Fruit fly (Drosophila melanogaster) whole organism, pupa: Measurements from ENCODE around the gene Tspo.

Experiments used
- CG10348 ChIP-seq: fragments of 200-800 bp; sonication (Bioruptor generic); IDR thresholded peaks from 2 replicates; pipeline ENCODE4 v1.3.6; 2022; ENCODE audit warnings: missing biosample characterization, missing genetic modification characterization
- CG12605 ChIP-seq: fragments of 200-800 bp; sonication (Bioruptor generic); IDR thresholded peaks from 2 replicates; pipeline ENCODE4 v1.3.6; 2022; ENCODE audit warnings: missing biosample characterization, missing genetic modification characterization
- CG13204 ChIP-seq: fragments of 200-800 bp; sonication (Bioruptor generic); optimal IDR thresholded peaks from 2 replicates; lab custom pipeline; 2018; ENCODE audit warnings: missing biosample characterization, mild to moderate bottlenecking, missing genetic modification characterization, moderate library complexity
- CG14655 ChIP-seq: fragments of 200-800 bp; sonication (Bioruptor generic); optimal IDR thresholded peaks from 3 replicates; lab custom pipeline; 2017; ENCODE audit warnings: mild to moderate bottlenecking, missing biosample characterization, missing genetic modification reagents, missing genetic modification characterization
- CG15710 ChIP-seq: fragments of 200-800 bp; sonication (Bioruptor generic); optimal IDR thresholded peaks from 2 replicates; lab custom pipeline; 2018; ENCODE audit warnings: missing biosample characterization, mild to moderate bottlenecking, missing genetic modification characterization, moderate library complexity
- CG17806 ChIP-seq: fragments of 200-800 bp; sonication (Bioruptor generic); optimal IDR thresholded peaks from 2 replicates; lab custom pipeline; 2018; ENCODE audit warnings: missing biosample characterization, mild to moderate bottlenecking, missing genetic modification characterization, moderate library complexity
- CG32121 ChIP-seq: fragments of 200-800 bp; sonication (Bioruptor generic); IDR thresholded peaks from 2 replicates; pipeline ENCODE4 v1.3.6; 2022; ENCODE audit warnings: missing biosample characterization, missing genetic modification characterization
- CG34367 ChIP-seq: fragments of 200-800 bp; sonication (Bioruptor generic); optimal IDR thresholded peaks from 2 replicates; lab custom pipeline; 2018; ENCODE audit warnings: missing biosample characterization, mild to moderate bottlenecking, missing genetic modification characterization
- CG4496 ChIP-seq: fragments of 200-800 bp; sonication (Bioruptor generic); IDR thresholded peaks from 3 replicates; pipeline ENCODE4 v1.3.6; 2022; ENCODE audit warnings: missing biosample characterization, missing genetic modification characterization
- CG8159 ChIP-seq: fragments of 200-800 bp; sonication (Bioruptor generic); optimal IDR thresholded peaks from 3 replicates; lab custom pipeline; 2018; ENCODE audit warnings: missing biosample characterization, mild to moderate bottlenecking, missing genetic modification characterization, moderate library complexity
- CG8301 ChIP-seq: fragments of 200-800 bp; sonication (Bioruptor generic); optimal IDR thresholded peaks from 2 replicates; lab custom pipeline; 2018; ENCODE audit warnings: missing biosample characterization, mild to moderate bottlenecking, missing genetic modification characterization
- CG9948 ChIP-seq: fragments of 200-800 bp; sonication (Bioruptor generic); optimal IDR thresholded peaks from 2 replicates; lab custom pipeline; 2018; ENCODE audit warnings: missing biosample characterization, mild to moderate bottlenecking, missing genetic modification characterization, moderate library complexity
- D1 ChIP-seq: fragments of 200-800 bp; sonication (Bioruptor generic); optimal IDR thresholded peaks from 2 replicates; lab custom pipeline; 2018; ENCODE audit warnings: missing biosample characterization, mild to moderate bottlenecking, missing genetic modification characterization, moderate library complexity
- EcR ChIP-seq: fragments of 200-800 bp; sonication (Bioruptor generic); optimal IDR thresholded peaks from 3 replicates; lab custom pipeline; 2019; ENCODE audit warnings: missing biosample characterization, missing genetic modification characterization, mild to moderate bottlenecking, moderate library complexity, missing genetic modification reagents
- Ets98B ChIP-seq: fragments of 200-800 bp; sonication (Bioruptor generic); IDR thresholded peaks from 2 replicates; pipeline ENCODE4 v1.3.6; 2022; ENCODE audit warnings: missing biosample characterization, missing genetic modification characterization
- Pif1A ChIP-seq: fragments of 200-800 bp; sonication (Bioruptor generic); optimal IDR thresholded peaks from 3 replicates; lab custom pipeline; 2016; ENCODE audit warnings: missing biosample characterization, missing genetic modification characterization
- Pif1B ChIP-seq: fragments of 200-800 bp; sonication (Bioruptor generic); optimal IDR thresholded peaks from 3 replicates; lab custom pipeline; 2016; ENCODE audit warnings: missing biosample characterization, missing genetic modification characterization
- Snoo ChIP-seq: fragments of 200-800 bp; sonication (Bioruptor generic); optimal IDR thresholded peaks from 3 replicates; lab custom pipeline; 2017; ENCODE audit warnings: missing biosample characterization, mild to moderate bottlenecking, missing genetic modification characterization, inconsistent platforms
- fd96Ca ChIP-seq: fragments of 200-800 bp; sonication (Bioruptor generic); IDR thresholded peaks from 3 replicates; pipeline ENCODE4 v1.3.6; 2022; ENCODE audit warnings: missing biosample characterization, missing genetic modification characterization
- gl ChIP-seq: fragments of 200-800 bp; sonication (Bioruptor generic); optimal IDR thresholded peaks from 2 replicates; lab custom pipeline; 2018; ENCODE audit warnings: missing biosample characterization, mild to moderate bottlenecking, missing genetic modification characterization
- rn ChIP-seq: fragments of 200-800 bp; sonication (Bioruptor generic); IDR thresholded peaks from 2 replicates; pipeline ENCODE4 v1.3.6; 2022; ENCODE audit warnings: missing biosample characterization, missing genetic modification characterization

The Tspo gene

dm6 chr2L:516032-516993, 43.1 kb upstream of the Tspo start:
- TF ChIP-seq EcR (GFP tag; lab: Kevin White, UChicago) = no peak
- peak; percentile 83 for TF ChIP-seq CG4496
- TF ChIP-seq Pif1B (GFP tag; lab: Kevin White, UChicago) = peak; percentile 24
- TF ChIP-seq CG13204 = no peak
- TF ChIP-seq Snoo (tag; lab: Kevin White, UChicago) = peak; percentile 72
- peak; percentile 87 for TF ChIP-seq CG8159
- peak; percentile 49 for TF ChIP-seq Pif1A (GFP tag; lab: Kevin White, UChicago)
- TF ChIP-seq CG17806 (tag; lab: Kevin White, UChicago) = peak; percentile 80
- peak; percentile 82 for TF ChIP-seq CG9948 (tag; lab: Kevin White, UChicago)
- peak; percentile 67 for TF ChIP-seq gl
- peak; percentile 67 for TF ChIP-seq CG8301 (tag; lab: Kevin White, UChicago)
- peak; percentile 74 for TF ChIP-seq CG15710 (tag; lab: Kevin White, UChicago)
- TF ChIP-seq Ets98B (GFP tag; lab: Robert Waterston, UW) = peak; percentile 67
- no peak for TF ChIP-seq CG10348 (GFP tag; lab: Robert Waterston, UW)
- TF ChIP-seq CG12605 (GFP tag; lab: Robert Waterston, UW) = no peak
- TF ChIP-seq fd96Ca (GFP tag; lab: Robert Waterston, UW) = peak; percentile 72
- TF ChIP-seq D1 (tag; lab: Kevin White, UChicago) = no peak
- TF ChIP-seq rn (GFP tag; lab: Robert Waterston, UW) = no peak
- TF ChIP-seq CG32121 = peak; percentile 64; the same call in 1 of the 2 replicates
- TF ChIP-seq CG34367 (tag; lab: Kevin White, UChicago) = peak; percentile 62
- peak; percentile 73 for TF ChIP-seq CG14655

dm6 chr2L:517911-518619, 41.3 kb upstream of the Tspo start:
- peak; percentile 35 for TF ChIP-seq CG15710 (tag; lab: Kevin White, UChicago)
- no peak for TF ChIP-seq EcR (GFP tag; lab: Kevin White, UChicago)
- no peak for TF ChIP-seq Ets98B (GFP tag; lab: Robert Waterston, UW)
- TF ChIP-seq Snoo (tag; lab: Kevin White, UChicago) = peak; percentile 16
- TF ChIP-seq Pif1B (GFP tag; lab: Kevin White, UChicago) = peak; percentile 22
- no peak for TF ChIP-seq gl
- TF ChIP-seq CG8159 = peak; percentile 45
- no peak for TF ChIP-seq fd96Ca (GFP tag; lab: Robert Waterston, UW)
- no peak for TF ChIP-seq CG12605 (GFP tag; lab: Robert Waterston, UW)
- peak; percentile 19 for TF ChIP-seq CG9948 (tag; lab: Kevin White, UChicago)
- no peak for TF ChIP-seq CG34367 (tag; lab: Kevin White, UChicago)
- TF ChIP-seq rn (GFP tag; lab: Robert Waterston, UW) = no peak
- no peak for TF ChIP-seq CG13204
- TF ChIP-seq CG4496 = no peak
- TF ChIP-seq CG14655 = no peak
- no peak for TF ChIP-seq D1 (tag; lab: Kevin White, UChicago)
- TF ChIP-seq CG17806 (tag; lab: Kevin White, UChicago) = peak; percentile 13
- TF ChIP-seq Pif1A (GFP tag; lab: Kevin White, UChicago) = peak; percentile 51
- TF ChIP-seq CG8301 (tag; lab: Kevin White, UChicago) = no peak
- no peak for TF ChIP-seq CG32121
- TF ChIP-seq CG10348 (GFP tag; lab: Robert Waterston, UW) = no peak

- TF ChIP-seq Pif1B (GFP tag; lab: Kevin White, UChicago) = no peak
- no peak for TF ChIP-seq CG8159
- no peak for TF ChIP-seq CG17806 (tag; lab: Kevin White, UChicago)
- TF ChIP-seq EcR (GFP tag; lab: Kevin White, UChicago) = no peak
- no peak for TF ChIP-seq CG9948 (tag; lab: Kevin White, UChicago)
- no peak for TF ChIP-seq CG14655
- TF ChIP-seq Ets98B (GFP tag; lab: Robert Waterston, UW) = no peak
- TF ChIP-seq CG10348 (GFP tag; lab: Robert Waterston, UW) = no peak
- TF ChIP-seq CG12605 (GFP tag; lab: Robert Waterston, UW) = no peak
- TF ChIP-seq CG32121 = no peak
- TF ChIP-seq rn (GFP tag; lab: Robert Waterston, UW) = no peak
- no peak for TF ChIP-seq CG4496
- no peak for TF ChIP-seq gl
These were observed 40.8 kb upstream of the Tspo start for dm6 chr2L:518620-518913.

dm6 chr2L:518979-519891, 40.2 kb upstream of the Tspo start:
- peak; percentile 24 for TF ChIP-seq EcR (GFP tag; lab: Kevin White, UChicago)
- no peak for TF ChIP-seq CG9948 (tag; lab: Kevin White, UChicago)
- peak; percentile 34 for TF ChIP-seq CG13204
- TF ChIP-seq CG8159 = peak; percentile 15
